Worm (Caenorhabditis elegans): ENCODE measurements around the gene swsn-1.

- TF ChIP-seq dao-5 (tag; optimal IDR thresholded peaks at IDR 0.05), result no peak
- no peak for TF ChIP-seq him-1 (tag; optimal IDR thresholded peaks at IDR 0.05)
- no peak for TF ChIP-seq W03F9.2 (tag; optimal IDR thresholded peaks at IDR 0.05)
Observed at ce11 chrV:20234439-20234838, 14.8 kb downstream of the swsn-1 start.

All from whole organism, L4/young adult.